Worm (Caenorhabditis elegans) whole organism, late embryonic: ENCODE data around the gene dop-1.

Experiments
- nhr-232 ChIP-seq: sonication (generic microtip); optimal IDR thresholded peaks from 2 replicates; lab custom pipeline; 2016; ENCODE audit warnings: missing genetic modification characterization, missing compliant biosample characterization
- tbx-2 ChIP-seq: sonication (generic microtip); optimal IDR thresholded peaks from 2 replicates; lab custom pipeline; 2016; ENCODE audit warnings: missing genetic modification characterization, missing compliant biosample characterization
- unc-55 ChIP-seq: sonication (generic microtip); optimal IDR thresholded peaks from 2 replicates; lab custom pipeline; 2017; ENCODE audit warnings: missing biosample characterization, missing genetic modification reagents, missing genetic modification characterization

DNA sequence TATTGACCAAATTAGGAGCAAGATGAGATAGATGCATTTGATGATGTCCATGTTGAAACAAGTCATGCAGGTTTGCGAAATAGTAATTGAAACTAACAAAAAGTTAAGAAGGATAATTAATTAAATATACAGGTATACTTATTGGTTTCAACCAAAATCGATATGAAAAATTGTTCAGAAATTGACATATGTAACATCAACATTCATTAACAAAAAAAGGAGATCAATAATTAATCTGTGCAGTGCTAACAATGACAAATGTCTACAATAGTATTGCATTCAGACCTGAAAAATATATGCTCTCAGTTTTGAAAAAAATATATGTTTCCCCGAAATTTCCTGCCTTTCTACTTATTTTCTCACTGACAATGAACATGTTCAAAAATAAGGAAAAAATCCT, 49.9 kb downstream of the dop-1 start, which contains the start of gene R160.4:
- TF ChIP-seq tbx-2 (tag; lab: Kevin White, UChicago) (no peak), nhr-232 (no peak), unc-55 (no peak)
